Worm (Caenorhabditis elegans) whole organism, dauer: ENCODE results near the gene Y46D2A.1.

ENCODE experiments used
- unc-62 ChIP-seq: sonication (generic microtip); optimal IDR thresholded peaks from 2 replicates; lab custom pipeline; 2017; ENCODE audit warnings: missing biosample characterization, missing genetic modification reagents, missing genetic modification characterization

The Y46D2A.1 gene

ce11 chrII:3374779-3375178 lies 52.4 kb downstream of the Y46D2A.1 start, which contains the start of gene bath-10:
TSS of gene bath-10 (plus strand) at chrII:3375079.
- TF ChIP-seq unc-62 (GFP tag; lab: Kevin White, UChicago) = no peak

DNA sequence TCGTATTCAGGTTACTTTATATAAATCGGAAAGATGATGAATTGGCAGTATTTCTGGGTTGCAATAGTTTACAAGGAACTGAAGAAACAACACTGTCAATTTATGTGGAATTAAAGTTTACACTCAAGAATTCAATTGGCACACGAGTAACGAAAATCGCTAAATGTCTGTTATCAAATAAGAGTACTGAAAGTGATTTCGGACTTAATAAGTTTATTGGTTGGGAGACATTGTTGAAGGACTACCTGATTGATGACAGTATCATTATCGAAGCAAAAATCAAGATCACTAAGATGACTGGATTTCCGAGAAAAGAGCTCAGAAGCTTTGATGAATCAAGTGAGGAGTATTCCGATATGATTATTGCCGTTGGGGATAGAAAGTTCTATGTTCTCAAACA lies 52.9 kb downstream of the Y46D2A.1 start:
- TF ChIP-seq unc-62 (GFP tag; lab: Kevin White, UChicago) = no peak
